Fruit fly (Drosophila melanogaster): ENCODE measurements around the gene CG12231.

CG12231 gene

dm6 chrX:19505334-19506185 lies 26.0 kb downstream of the CG12231 start (continued):
- peak; percentile 74 for TF ChIP-seq CG8290 (GFP tag; optimal IDR thresholded peaks at IDR 0.05)
- no peak for TF ChIP-seq CG8290 (tag; optimal IDR thresholded peaks at IDR 0.05)
- no peak for TF ChIP-seq CG3726 (GFP tag; IDR thresholded peaks at IDR 0.05)
- TF ChIP-seq Antp (GFP tag; optimal IDR thresholded peaks at IDR 0.05): peak; percentile 52
- peak; percentile 33 for TF ChIP-seq tin (GFP tag; optimal IDR thresholded peaks at IDR 0.05)
- TF ChIP-seq B-H2 (GFP tag; optimal IDR thresholded peaks at IDR 0.05): no peak
- TF ChIP-seq dmrt99B (tag; optimal IDR thresholded peaks at IDR 0.05): no peak
- TF ChIP-seq wor (GFP tag; IDR thresholded peaks at IDR 0.05): no peak
- no peak for TF ChIP-seq Adf1 (GFP tag; IDR thresholded peaks at IDR 0.05)
- TF ChIP-seq sob (GFP tag; IDR thresholded peaks at IDR 0.05): peak; percentile 52
- no peak for TF ChIP-seq Ravus (GFP tag; IDR thresholded peaks at IDR 0.05)
- TF ChIP-seq bcd (GFP tag; optimal IDR thresholded peaks at IDR 0.05): no peak
- peak; percentile 48 for TF ChIP-seq zfh2 (GFP tag; optimal IDR thresholded peaks at IDR 0.05)
- TF ChIP-seq MESR4 (GFP tag; optimal IDR thresholded peaks at IDR 0.05): peak; percentile 15
- TF ChIP-seq CG12104 (GFP tag; optimal IDR thresholded peaks at IDR 0.05): no peak
- peak; percentile 93 for TF ChIP-seq pfk (GFP tag; optimal IDR thresholded peaks at IDR 0.05)
- no peak for TF ChIP-seq CG15696 (tag; optimal IDR thresholded peaks at IDR 0.05)
- TF ChIP-seq CG2202 (tag; optimal IDR thresholded peaks at IDR 0.05): no peak
- TF ChIP-seq CkIIα-i1 (GFP tag; IDR thresholded peaks at IDR 0.05): no peak
- TF ChIP-seq trh (GFP tag; optimal IDR thresholded peaks at IDR 0.05): no peak
- TF ChIP-seq Trl (optimal IDR thresholded peaks at IDR 0.05): peak; percentile 76 to 88
- peak; percentile 41 for TF ChIP-seq Trl (GFP tag; optimal IDR thresholded peaks at IDR 0.05)
- TF ChIP-seq CG32532 (GFP tag; IDR thresholded peaks at IDR 0.05): peak; percentile 81
- no peak for TF ChIP-seq z (GFP tag; IDR thresholded peaks at IDR 0.05)
- TF ChIP-seq CG34224 (GFP tag; IDR thresholded peaks at IDR 0.05; ENCODE audit: partially characterized antibody): peak; percentile 86
- peak; percentile 2 for TF ChIP-seq vfl (GFP tag; optimal IDR thresholded peaks at IDR 0.05)
- no peak for TF ChIP-seq Doc2 (GFP tag; IDR thresholded peaks at IDR 0.05)
- TF ChIP-seq CG30431 (GFP tag; optimal IDR thresholded peaks at IDR 0.05): no peak
- TF ChIP-seq ab (GFP tag; optimal IDR thresholded peaks at IDR 0.05): no peak
- TF ChIP-seq NC2β (GFP tag; optimal IDR thresholded peaks at IDR 0.05): peak; percentile 37
- no peak for TF ChIP-seq chif (GFP tag; optimal IDR thresholded peaks at IDR 0.05)
- TF ChIP-seq Camta (GFP tag; optimal IDR thresholded peaks at IDR 0.05): no peak
- peak; percentile 52 for TF ChIP-seq trem (tag; optimal IDR thresholded peaks at IDR 0.05)
- TF ChIP-seq Dll (GFP tag; IDR thresholded peaks at IDR 0.05; ENCODE audit: partially characterized antibody): peak; percentile 84
- no peak for TF ChIP-seq CG9437 (GFP tag; optimal IDR thresholded peaks at IDR 0.05)
- TF ChIP-seq rib (GFP tag; IDR thresholded peaks at IDR 0.05): 0 out of 2 replicates have a peak, but pooled peaks have one; percentile 49
- TF ChIP-seq az2 (GFP tag; optimal IDR thresholded peaks at IDR 0.05): no peak
- TF ChIP-seq CG10366 (GFP tag; IDR thresholded peaks at IDR 0.05): no peak
- TF ChIP-seq Dad (GFP tag; optimal IDR thresholded peaks at IDR 0.05): peak; percentile 50
- no peak for TF ChIP-seq zfh1 (GFP tag; IDR thresholded peaks at IDR 0.05)
- no peak for TF ChIP-seq tap (tag; optimal IDR thresholded peaks at IDR 0.05)
- TF ChIP-seq BEAF-32 (GFP tag; optimal IDR thresholded peaks at IDR 0.05): peak; percentile 83
- no peak for TF ChIP-seq CG5245 (GFP tag; optimal IDR thresholded peaks at IDR 0.05)
- TF ChIP-seq hb (GFP tag; IDR thresholded peaks at IDR 0.05; ENCODE audit: partially characterized antibody): peak; percentile 62; the same call in 1 of the 3 replicates
- no peak for TF ChIP-seq gcm (GFP tag; optimal IDR thresholded peaks at IDR 0.05)
- TF ChIP-seq CG15073 (GFP tag; optimal IDR thresholded peaks at IDR 0.05): no peak
- TF ChIP-seq tio (GFP tag; optimal IDR thresholded peaks at IDR 0.05): no peak
- no peak for TF ChIP-seq CG31365 (tag; optimal IDR thresholded peaks at IDR 0.05)
- TF ChIP-seq otp (GFP tag; IDR thresholded peaks at IDR 0.05): no peak
- TF ChIP-seq chm (GFP tag; IDR thresholded peaks at IDR 0.05): 0 out of 2 replicates have a peak, but pooled peaks have one; percentile 6
- TF ChIP-seq HLH54F (GFP tag; optimal IDR thresholded peaks at IDR 0.05): peak; percentile 49
